Fruit fly (Drosophila melanogaster): ENCODE data around the gene Eig71Ee.

Eig71Ee gene

DNA sequence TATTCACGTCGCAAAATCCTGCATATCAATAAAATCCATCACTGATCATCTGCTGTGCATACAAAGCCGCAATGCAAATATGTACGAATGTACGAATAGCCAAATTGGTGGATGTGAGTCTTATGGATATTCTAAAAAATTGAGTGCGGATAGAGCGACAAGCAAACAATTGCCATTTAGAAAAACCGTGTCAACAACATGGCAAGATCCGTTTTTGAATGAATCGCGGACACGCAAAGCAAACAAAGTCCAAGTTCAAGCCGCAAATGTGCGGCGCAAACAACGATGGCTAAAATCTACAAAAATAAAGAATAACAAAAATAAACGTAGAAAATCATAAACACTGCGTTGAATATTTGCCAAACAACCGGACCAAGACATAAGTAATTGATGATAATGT is 33.7 kb upstream of the Eig71Ee start:
- TF ChIP-seq CG8478 (optimal IDR thresholded peaks at IDR 0.05), result no peak
- no peak for TF ChIP-seq CTCF (optimal IDR thresholded peaks at IDR 0.05)

DNA sequence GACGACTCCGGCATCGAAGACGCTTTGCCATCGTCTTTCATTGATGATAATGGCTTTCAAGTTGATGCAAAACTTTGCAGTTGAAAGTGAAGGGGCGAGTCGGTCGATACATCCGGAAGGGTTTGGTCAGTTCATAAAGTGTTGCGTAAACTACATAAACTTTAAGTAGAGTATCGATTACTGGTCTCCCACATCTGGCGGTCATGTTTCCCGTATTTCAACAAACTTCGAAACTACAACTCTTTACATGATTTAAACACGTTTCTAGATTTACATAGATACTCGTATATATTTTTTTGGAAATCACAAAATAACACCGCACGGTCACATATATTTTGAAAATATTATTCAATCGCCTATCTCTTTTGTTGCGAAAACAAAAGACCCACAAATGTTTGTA is 32.0 kb upstream of the Eig71Ee start, which contains the start of gene CG34452:
Gene CG34452 (minus strand): TSS at position 101 of the 400 bp plus-strand sequence.
- TF ChIP-seq CG8478 (optimal IDR thresholded peaks at IDR 0.05), result no peak
- no peak for TF ChIP-seq CTCF (optimal IDR thresholded peaks at IDR 0.05)

DNA sequence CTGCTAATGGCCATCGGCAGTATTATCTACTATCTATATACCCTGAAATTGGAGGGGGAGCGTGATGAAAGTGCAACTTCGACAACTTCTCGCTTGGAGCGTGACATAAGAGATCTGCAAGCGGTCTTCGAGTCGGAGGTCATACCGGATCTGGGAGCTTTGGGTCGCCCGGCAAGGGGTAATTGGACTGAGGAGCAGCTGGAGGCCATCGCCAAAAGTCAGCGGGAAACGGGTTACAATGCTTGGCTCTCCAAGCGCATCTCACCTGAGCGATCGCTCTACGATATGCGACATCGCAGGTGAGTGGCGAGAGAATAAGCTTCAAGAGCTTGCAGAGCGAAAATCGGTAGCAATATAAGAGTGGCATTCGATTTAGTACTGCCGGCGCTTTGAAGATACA is 28.2 kb upstream of the Eig71Ee start:
- no peak for TF ChIP-seq CTCF (optimal IDR thresholded peaks at IDR 0.05)

DNA sequence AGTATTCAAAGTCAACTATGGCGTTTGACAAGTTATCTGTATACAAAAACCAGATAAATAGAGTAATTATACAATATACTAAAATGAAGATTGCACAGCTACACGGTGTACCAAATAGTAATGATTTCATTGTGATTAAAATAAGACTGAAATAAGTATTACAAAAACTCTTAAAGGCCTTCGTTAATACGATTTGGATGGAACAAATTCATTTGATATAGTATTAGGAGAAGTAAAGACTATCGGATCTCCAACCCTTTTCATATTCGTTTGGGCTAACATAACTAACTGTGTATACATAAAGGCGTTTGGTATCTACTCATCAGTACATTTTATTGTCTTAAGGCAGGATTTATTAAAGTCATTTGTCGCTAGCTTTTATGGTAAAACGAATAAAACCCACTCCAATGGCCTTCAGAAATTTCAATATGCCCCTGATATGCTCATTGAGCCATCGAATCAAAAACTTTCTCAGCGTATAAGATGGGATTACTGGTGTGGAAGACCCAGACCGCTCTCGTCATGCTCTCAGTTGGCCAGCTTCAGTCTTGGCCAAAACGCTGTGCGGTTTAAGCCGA is 27.6 kb upstream of the Eig71Ee start, which contains the start of the genes CG7579 and Pgant8:
Gene CG7579 (minus strand): TSS at position 101 of the 578 bp plus-strand sequence.
Gene Pgant8 (plus strand): TSS at position 528 of the 578 bp plus-strand sequence.
- TF ChIP-seq CTCF (optimal IDR thresholded peaks at IDR 0.05) (no peak), CG8478 (optimal IDR thresholded peaks at IDR 0.05) (no peak)

DNA sequence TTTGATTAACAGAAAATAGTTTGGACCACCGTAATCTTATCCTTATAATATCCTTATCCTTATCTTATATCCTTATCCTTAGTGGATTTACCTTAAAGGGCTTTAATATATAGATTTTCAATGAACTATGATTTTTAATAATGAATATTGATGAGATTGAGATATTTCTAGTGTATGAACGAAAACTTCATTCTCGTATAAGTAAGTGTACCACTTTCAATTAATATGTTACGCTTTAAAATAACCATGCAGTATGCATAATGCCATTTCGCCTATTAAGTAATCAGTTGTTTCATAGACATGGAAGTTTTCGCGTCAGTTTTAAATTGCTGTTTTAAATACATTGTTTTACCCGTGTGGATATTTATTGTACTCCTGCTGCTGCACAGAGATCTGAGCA is 23.6 kb upstream of the Eig71Ee start, which contains the start of gene CG7304:
Gene CG7304 (plus strand): TSS at position 301 of the 400 bp plus-strand sequence.
- TF ChIP-seq CTCF (optimal IDR thresholded peaks at IDR 0.05) (no peak), CG8478 (optimal IDR thresholded peaks at IDR 0.05) (no peak)

DNA sequence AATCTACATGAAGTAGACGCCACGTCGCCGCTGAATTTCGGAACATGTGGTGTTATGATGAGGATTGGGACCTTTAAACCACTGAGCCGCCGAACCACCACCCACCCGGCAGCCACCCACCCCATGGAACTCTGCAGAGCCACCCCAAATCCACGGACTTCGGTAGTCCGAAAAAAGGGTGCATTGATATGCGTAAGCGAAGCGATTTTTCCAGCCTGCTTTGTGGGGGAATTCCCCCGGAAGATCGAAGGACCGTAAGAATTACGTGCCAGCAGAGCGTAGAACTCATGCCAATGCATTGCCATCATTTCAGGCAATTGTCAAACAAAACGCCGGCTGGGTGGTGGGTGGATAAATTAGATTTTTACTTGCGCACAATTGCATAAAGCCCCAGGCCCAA is 22.5 kb upstream of the Eig71Ee start:
- TF ChIP-seq CTCF (optimal IDR thresholded peaks at IDR 0.05) (no peak), CG8478 (optimal IDR thresholded peaks at IDR 0.05) (no peak)

DNA sequence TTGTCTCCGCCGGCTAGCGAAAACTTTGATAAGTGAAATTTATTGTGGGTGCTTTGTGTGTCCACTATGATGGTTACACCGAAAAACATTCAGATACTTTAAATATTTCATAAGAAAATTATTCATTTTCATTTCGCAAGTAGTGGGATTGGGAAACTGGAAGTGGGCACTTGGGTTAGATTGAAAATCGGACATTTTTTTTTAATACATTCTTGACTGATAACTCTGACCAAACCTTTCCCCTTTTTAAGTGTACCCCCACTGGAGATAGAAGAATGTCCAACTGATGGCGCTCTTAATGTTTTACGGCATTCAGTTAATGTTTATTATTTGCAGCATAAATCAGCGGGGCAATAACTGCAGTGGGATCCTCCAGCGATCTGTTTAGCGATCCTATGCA is 21.9 kb upstream of the Eig71Ee start:
- TF ChIP-seq CG8478 (optimal IDR thresholded peaks at IDR 0.05) (no peak), CTCF (optimal IDR thresholded peaks at IDR 0.05) (no peak)

DNA sequence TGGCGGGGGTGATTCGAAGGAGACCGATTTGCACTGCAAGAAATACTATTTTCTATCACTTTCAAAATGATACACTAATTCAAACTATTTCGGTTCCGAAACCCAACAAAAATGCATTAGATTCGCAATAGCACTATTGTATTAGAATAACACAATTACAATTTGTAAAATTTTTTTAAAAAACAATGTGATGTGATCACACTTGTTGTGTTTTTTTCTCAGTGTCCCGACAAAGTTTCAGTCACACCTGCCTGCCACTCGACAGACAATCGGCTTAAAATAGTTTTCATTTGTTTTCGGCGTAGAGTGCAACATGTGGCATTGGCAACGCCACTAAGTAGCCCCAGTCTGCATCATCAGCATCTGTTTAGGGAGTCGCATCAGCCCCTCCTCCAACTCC is 19.3 kb upstream of the Eig71Ee start:
- TF ChIP-seq CTCF (optimal IDR thresholded peaks at IDR 0.05) (no peak), CG8478 (optimal IDR thresholded peaks at IDR 0.05) (no peak)

DNA sequence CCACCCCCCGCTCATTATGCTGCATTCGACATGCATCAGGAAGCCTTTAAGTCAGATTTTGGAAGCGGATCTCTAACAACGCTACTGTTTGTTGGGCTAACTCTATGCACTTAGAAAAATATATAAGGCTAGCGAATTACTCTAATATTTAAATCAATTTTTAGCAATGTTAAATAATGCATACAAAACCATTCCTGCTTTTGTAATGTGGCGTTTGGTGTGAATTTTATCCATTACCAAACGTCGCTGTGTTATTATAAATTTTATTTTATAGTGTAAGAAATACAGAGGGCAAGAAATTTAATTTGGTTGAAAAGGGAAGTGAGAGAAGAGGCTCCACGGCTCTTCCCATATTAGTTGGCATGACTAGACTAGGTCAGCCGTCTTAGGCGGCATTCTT is 17.0 kb upstream of the Eig71Ee start:
- TF ChIP-seq CG8478 (optimal IDR thresholded peaks at IDR 0.05), result no peak
- no peak for TF ChIP-seq CTCF (optimal IDR thresholded peaks at IDR 0.05)

DNA sequence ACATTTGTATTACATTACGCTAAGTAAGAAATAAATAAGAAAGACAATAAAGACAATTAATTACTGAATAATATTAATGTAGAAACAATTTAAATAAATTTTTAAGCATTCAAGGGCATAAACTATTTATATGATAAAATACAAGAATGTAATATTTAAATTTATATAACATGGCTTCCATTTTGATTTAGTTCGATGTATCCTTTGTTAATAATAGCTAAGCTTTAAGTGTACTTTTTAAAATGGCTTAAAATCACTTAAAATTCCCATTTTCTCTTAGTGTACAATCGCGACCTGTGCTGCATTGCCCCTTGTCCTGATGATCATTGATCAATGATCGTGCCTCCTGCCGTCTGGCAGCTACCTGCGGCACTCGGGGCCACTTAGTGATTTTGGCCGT is 14.6 kb upstream of the Eig71Ee start:
- no peak for TF ChIP-seq CTCF (optimal IDR thresholded peaks at IDR 0.05)
- no peak for TF ChIP-seq CG8478 (optimal IDR thresholded peaks at IDR 0.05)

DNA sequence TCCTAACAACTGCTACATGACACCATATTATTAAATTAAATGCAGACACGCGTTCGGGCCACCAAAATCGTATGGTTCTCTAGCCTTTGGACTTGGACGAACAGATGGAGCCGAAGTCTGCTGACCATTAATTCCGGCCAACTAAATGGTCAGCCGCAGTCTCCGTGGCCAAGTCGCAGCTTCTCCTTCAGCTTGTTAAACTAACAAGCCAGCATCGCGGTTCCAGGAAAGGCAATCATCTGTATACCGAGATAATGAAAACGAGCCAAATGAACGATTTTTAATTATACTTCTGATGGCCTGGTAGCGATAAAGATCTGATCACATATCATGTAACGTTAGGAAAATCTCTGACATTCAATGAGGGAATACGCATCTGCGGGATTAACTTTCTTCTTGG is 14.1 kb upstream of the Eig71Ee start:
- TF ChIP-seq CG8478 (optimal IDR thresholded peaks at IDR 0.05) (no peak), CTCF (optimal IDR thresholded peaks at IDR 0.05) (no peak)

DNA sequence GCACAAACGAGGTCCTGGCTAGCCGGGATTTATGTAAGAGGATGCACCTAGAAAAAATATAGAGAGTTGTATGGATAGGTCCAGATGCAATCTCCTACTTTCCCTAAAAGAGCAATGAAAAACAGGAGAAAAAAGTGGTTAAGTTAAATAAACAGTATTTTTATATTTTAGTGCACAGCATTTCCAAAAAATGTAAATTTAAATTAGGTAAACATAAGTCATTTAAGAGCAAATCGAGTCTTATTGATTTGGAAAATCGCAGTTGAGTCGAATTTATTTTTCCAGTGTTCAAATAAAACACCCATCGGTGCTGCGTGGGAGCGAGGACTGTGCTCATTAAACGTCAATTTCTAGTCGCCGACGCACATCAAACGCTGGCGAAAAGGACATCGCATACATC is 9.9 kb upstream of the Eig71Ee start:
- no peak for TF ChIP-seq CG8478 (optimal IDR thresholded peaks at IDR 0.05)
- TF ChIP-seq CTCF (optimal IDR thresholded peaks at IDR 0.05), result no peak

DNA sequence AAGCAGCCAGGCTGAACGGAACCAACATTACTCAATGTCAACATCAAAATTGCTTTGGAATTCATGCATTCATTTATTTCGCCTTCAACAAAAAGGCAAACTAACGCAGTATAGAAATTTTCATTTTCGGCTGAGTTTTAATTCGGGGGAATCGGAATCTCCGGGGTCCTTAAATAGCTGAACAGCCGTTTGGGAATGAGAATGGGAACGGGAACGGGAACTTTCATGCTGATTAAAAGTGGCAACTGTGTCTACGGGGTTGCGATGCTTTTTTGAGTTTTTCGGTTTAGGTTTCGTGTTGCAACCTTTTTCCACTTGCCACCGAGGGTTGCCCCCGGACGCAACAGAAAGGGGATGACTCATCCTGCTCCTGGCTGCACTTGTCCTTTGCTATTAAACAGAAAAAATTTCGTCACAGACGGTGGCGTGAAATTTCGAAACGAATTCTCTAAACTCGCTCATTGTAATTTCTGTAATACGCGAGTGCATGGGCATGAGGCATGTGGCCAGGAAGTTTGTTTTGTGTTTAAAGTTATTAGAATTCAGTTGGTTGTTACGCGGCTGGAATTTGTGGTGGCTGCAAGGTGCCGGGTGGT is 8.5 kb upstream of the Eig71Ee start:
- TF ChIP-seq CTCF (optimal IDR thresholded peaks at IDR 0.05) (no peak), CG8478 (optimal IDR thresholded peaks at IDR 0.05) (no peak)

DNA sequence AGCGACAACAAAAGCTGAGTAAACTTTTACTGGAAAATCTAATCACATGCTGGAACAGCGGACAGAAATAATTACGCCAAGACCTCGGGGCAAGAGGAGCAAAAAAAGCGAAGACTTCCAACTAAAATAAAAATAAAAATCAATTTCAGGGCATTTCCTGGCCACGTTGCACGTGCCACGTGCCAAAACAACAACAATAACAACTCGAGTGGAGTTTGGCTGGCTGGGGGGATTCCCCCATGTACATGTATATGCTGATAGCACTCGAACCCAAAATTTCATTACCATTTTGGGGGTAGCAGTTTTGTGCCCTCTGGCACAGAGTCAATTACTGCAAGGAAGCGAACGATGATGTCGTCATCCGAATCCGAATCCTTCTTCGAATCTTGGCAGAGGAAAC is 6.7 kb upstream of the Eig71Ee start:
- TF ChIP-seq CG8478 (optimal IDR thresholded peaks at IDR 0.05), result no peak
- TF ChIP-seq CTCF (optimal IDR thresholded peaks at IDR 0.05), result no peak

DNA sequence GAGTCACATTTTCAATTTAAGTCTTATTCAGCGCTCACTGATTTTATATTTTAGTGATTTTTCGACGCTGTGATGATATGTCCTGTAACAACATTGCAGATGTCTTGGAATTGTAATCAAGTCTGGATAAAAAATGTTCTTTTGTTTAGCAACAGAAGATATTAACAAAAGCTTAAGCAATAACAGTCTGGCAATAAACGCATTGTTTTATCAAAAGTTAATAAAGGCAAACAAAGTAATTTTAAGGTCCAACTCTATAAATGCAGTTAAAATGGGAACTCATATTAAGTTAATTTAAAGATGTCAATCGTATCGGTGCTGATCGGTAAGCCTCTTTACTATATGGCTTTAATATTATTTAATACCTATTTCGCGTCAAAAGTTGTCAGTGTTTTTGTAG is 5.8 kb upstream of the Eig71Ee start, which contains the start of gene CG43082:
Gene CG43082 (plus strand): TSS at position 301 of the 400 bp plus-strand sequence.
- TF ChIP-seq CTCF (optimal IDR thresholded peaks at IDR 0.05), result no peak
- no peak for TF ChIP-seq CG8478 (optimal IDR thresholded peaks at IDR 0.05)

DNA sequence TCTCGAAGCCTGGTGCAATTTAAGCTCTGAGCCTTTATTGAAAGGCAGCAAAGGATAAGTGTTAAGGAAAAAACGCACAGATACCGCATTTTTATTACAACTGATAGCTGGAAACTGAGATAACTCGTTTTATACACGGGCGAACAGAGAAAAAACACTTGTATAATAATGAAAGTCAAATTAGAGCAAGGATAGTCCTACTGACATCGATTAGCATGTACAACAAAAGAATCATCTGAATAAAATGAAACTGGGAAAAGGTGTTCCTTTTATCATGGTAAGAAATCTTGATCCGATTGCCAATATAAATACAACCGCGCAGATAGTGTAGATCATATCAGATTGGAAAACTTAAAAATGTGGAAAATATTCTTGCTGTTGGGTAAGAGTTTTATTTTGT is 5.1 kb upstream of the Eig71Ee start, which contains the start of the genes Eig71Ej and Eig71Ek:
Gene Eig71Ej (minus strand): TSS at position 101 of the 400 bp plus-strand sequence.
Gene Eig71Ek (plus strand): TSS at position 334 of the 400 bp plus-strand sequence.
- TF ChIP-seq CTCF (optimal IDR thresholded peaks at IDR 0.05) (no peak), CG8478 (optimal IDR thresholded peaks at IDR 0.05) (no peak)
